Worm (Caenorhabditis elegans) whole organism, young adult: Measurements from ENCODE around the gene Y49E10.27.

Source experiments
- B0035.1 ChIP-seq: sonication (generic microtip); optimal IDR thresholded peaks from 2 replicates; lab custom pipeline; 2016; ENCODE audit warnings: missing genetic modification characterization, mild to moderate bottlenecking, missing compliant biosample characterization, missing genotype, missing genetic modification reagents
- C06A6.2 ChIP-seq: fragments of 200-800 bp; sonication (Bioruptor generic); conservative IDR thresholded peaks from 2 replicates; pipeline ENCODE4 v1.3.6; 2022; ENCODE audit warnings: missing genetic modification characterization, missing compliant biosample characterization
- C17E4.6 ChIP-seq: fragments of 200-800 bp; sonication (Bioruptor generic); IDR thresholded peaks from 2 replicates; pipeline ENCODE4 v1.3.6; 2022; ENCODE audit warnings: missing genetic modification reagents, missing genetic modification characterization, missing compliant biosample characterization
- D2030.7 ChIP-seq: fragments of 200-800 bp; sonication (Bioruptor generic); IDR thresholded peaks from 2 replicates; pipeline ENCODE4 v1.3.6; 2022; ENCODE audit warnings: missing genetic modification reagents, missing genetic modification characterization, missing compliant biosample characterization
- F10E7.11 ChIP-seq: sonication (generic microtip); optimal IDR thresholded peaks from 2 replicates; lab custom pipeline; 2017; ENCODE audit warnings: mild to moderate bottlenecking, missing genetic modification characterization, moderate library complexity, missing compliant biosample characterization
- F23B12.7 ChIP-seq: sonication (generic microtip); optimal IDR thresholded peaks from 2 replicates; lab custom pipeline; 2017; ENCODE audit warnings: missing genetic modification characterization, mild to moderate bottlenecking, missing compliant biosample characterization, antibody characterized with exemption, moderate library complexity; ENCODE audit not compliant: insufficient read depth
- F37B4.10 ChIP-seq: fragments of 200-800 bp; sonication (Bioruptor generic); IDR thresholded peaks from 2 replicates; pipeline ENCODE4 v1.3.6; 2022; ENCODE audit warnings: missing genetic modification characterization, missing compliant biosample characterization
- F52B5.7 ChIP-seq: sonication (generic microtip); optimal IDR thresholded peaks from 2 replicates; lab custom pipeline; 2016; ENCODE audit warnings: mild to moderate bottlenecking, missing genetic modification characterization, missing compliant biosample characterization
- Y53F4B.3 ChIP-seq: fragments of 200-800 bp; sonication (Bioruptor generic); IDR thresholded peaks from 2 replicates; pipeline ENCODE4 v1.3.6; 2022; ENCODE audit warnings: missing genetic modification reagents, missing genetic modification characterization, missing compliant biosample characterization
- Y95B8A.8 ChIP-seq: fragments of 200-800 bp; sonication (Bioruptor generic); IDR thresholded peaks from 2 replicates; pipeline ENCODE4 v1.3.6; 2022; ENCODE audit warnings: missing genetic modification reagents, missing genetic modification characterization, missing compliant biosample characterization
- athp-1 ChIP-seq: sonication (generic microtip); optimal IDR thresholded peaks from 2 replicates; lab custom pipeline; 2017; ENCODE audit warnings: mild to moderate bottlenecking, missing genetic modification characterization, missing compliant biosample characterization
- attf-6 ChIP-seq: fragments of 200-800 bp; sonication (Bioruptor generic); IDR thresholded peaks from 2 replicates; pipeline ENCODE4 v1.3.6; 2022; ENCODE audit warnings: missing genetic modification reagents, missing genetic modification characterization, missing compliant biosample characterization
- bed-2 ChIP-seq: fragments of 200-800 bp; sonication (Bioruptor generic); IDR thresholded peaks from 2 replicates; pipeline ENCODE4 v1.3.6; 2022; ENCODE audit warnings: missing genetic modification reagents, missing genetic modification characterization, missing compliant biosample characterization
- cebp-1 ChIP-seq, 2 experiments: fragments of 200-800 bp in 1 of 2; sonication (Bioruptor generic) in 1 of 2; sonication (generic microtip) in 1 of 2; IDR thresholded peaks in 1 of 2; optimal IDR thresholded peaks in 1 of 2; 2 replicates each; pipeline versions ENCODE4 v1.3.6 to Lab custom; 2017 to 2022; ENCODE audit warnings: missing compliant biosample characterization in 2 of 2, missing genetic modification characterization in 2 of 2, mild to moderate bottlenecking in 1 of 2, missing genetic modification reagents in 1 of 2, moderate library complexity in 1 of 2
- ceh-91 ChIP-seq: fragments of 200-800 bp; sonication (Bioruptor generic); IDR thresholded peaks from 2 replicates; pipeline ENCODE4 v1.3.6; 2022; ENCODE audit warnings: missing genetic modification reagents, missing genetic modification characterization, missing compliant biosample characterization
- dpl-1 ChIP-seq: fragments of 150-350 bp; optimal IDR thresholded peaks from 2 replicates; lab custom pipeline; 2014; ENCODE audit warnings: missing biosample characterization, missing genetic modification reagents, missing genetic modification characterization
- efl-1 ChIP-seq: fragments of 150-350 bp; optimal IDR thresholded peaks from 2 replicates; lab custom pipeline; 2014; ENCODE audit warnings: missing biosample characterization, missing genetic modification reagents, missing genetic modification characterization
- egl-44 ChIP-seq: fragments of 200-800 bp; sonication (Bioruptor generic); IDR thresholded peaks from 2 replicates; pipeline ENCODE4 v1.3.6; 2022; ENCODE audit warnings: missing genetic modification reagents, missing genetic modification characterization, missing compliant biosample characterization
- egrh-3 ChIP-seq: fragments of 200-800 bp; sonication (Bioruptor generic); IDR thresholded peaks from 2 replicates; pipeline ENCODE4 v1.3.6; 2022; ENCODE audit warnings: missing genetic modification reagents, missing genetic modification characterization, missing compliant biosample characterization
- ets-4 ChIP-seq: fragments of 200-800 bp; sonication (Bioruptor generic); optimal IDR thresholded peaks from 2 replicates; lab custom pipeline; 2018; ENCODE audit warnings: mild to moderate bottlenecking, missing genetic modification characterization, missing compliant biosample characterization
- fkh-3 ChIP-seq: sonication (generic microtip); optimal IDR thresholded peaks from 2 replicates; lab custom pipeline; 2016; ENCODE audit warnings: mild to moderate bottlenecking, missing genetic modification characterization, missing compliant biosample characterization
- gei-17 ChIP-seq: fragments of 200-800 bp; sonication (Bioruptor generic); optimal IDR thresholded peaks from 2 replicates; lab custom pipeline; 2018; ENCODE audit warnings: mild to moderate bottlenecking, missing genetic modification characterization, missing compliant biosample characterization
- him-1 ChIP-seq: sonication (generic microtip); optimal IDR thresholded peaks from 2 replicates; lab custom pipeline; 2016; ENCODE audit warnings: missing genotype, missing genetic modification reagents, missing genetic modification characterization, missing compliant biosample characterization
- lag-1 ChIP-seq: fragments of 200-800 bp; sonication (Bioruptor generic); IDR thresholded peaks from 2 replicates; pipeline ENCODE4 v1.3.6; 2022; ENCODE audit warnings: missing genetic modification reagents, missing genetic modification characterization, missing compliant biosample characterization
- let-526 ChIP-seq: fragments of 200-800 bp; sonication (Bioruptor generic); IDR thresholded peaks from 2 replicates; pipeline ENCODE4 v1.3.6; 2022; ENCODE audit warnings: missing genetic modification reagents, missing genetic modification characterization, missing compliant biosample characterization
- madf-3 ChIP-seq: fragments of 200-800 bp; sonication (Bioruptor generic); IDR thresholded peaks from 2 replicates; pipeline ENCODE4 v1.3.6; 2022; ENCODE audit warnings: missing genetic modification reagents, missing genetic modification characterization, missing compliant biosample characterization
- madf-6 ChIP-seq: fragments of 200-800 bp; sonication (Bioruptor generic); IDR thresholded peaks from 2 replicates; pipeline ENCODE4 v1.3.6; 2022; ENCODE audit warnings: missing genetic modification reagents, missing genetic modification characterization, missing compliant biosample characterization
- madf-8 ChIP-seq: fragments of 200-800 bp; sonication (Bioruptor generic); conservative IDR thresholded peaks from 2 replicates; pipeline ENCODE4 v1.3.6; 2022; ENCODE audit warnings: missing genetic modification reagents, missing genetic modification characterization, missing compliant biosample characterization
- mcd-1 ChIP-seq: fragments of 200-800 bp; sonication (Bioruptor generic); IDR thresholded peaks from 2 replicates; pipeline ENCODE4 v1.3.6; 2022; ENCODE audit warnings: missing genetic modification reagents, missing genetic modification characterization, missing compliant biosample characterization
- mel-28 ChIP-seq: sonication (generic microtip); optimal IDR thresholded peaks from 2 replicates; lab custom pipeline; 2016; ENCODE audit warnings: borderline replicate concordance, mild to moderate bottlenecking, missing genetic modification characterization, missing compliant biosample characterization
- mxl-1 ChIP-seq: sonication (generic microtip); optimal IDR thresholded peaks from 2 replicates; lab custom pipeline; 2016; ENCODE audit warnings: missing genetic modification characterization, missing compliant biosample characterization
- nfyb-1 ChIP-seq: fragments of 200-800 bp; sonication (Bioruptor generic); IDR thresholded peaks from 2 replicates; pipeline ENCODE4 v1.3.6; 2022; ENCODE audit warnings: missing genetic modification reagents, missing genetic modification characterization, missing compliant biosample characterization
- nhr-27 ChIP-seq: fragments of 200-800 bp; sonication (Bioruptor generic); optimal IDR thresholded peaks from 2 replicates; lab custom pipeline; 2018; ENCODE audit warnings: mild to moderate bottlenecking, missing genetic modification characterization, moderate library complexity, missing compliant biosample characterization
- nhr-80 ChIP-seq: sonication (generic microtip); optimal IDR thresholded peaks from 2 replicates; lab custom pipeline; 2016; ENCODE audit warnings: missing genetic modification characterization, missing compliant biosample characterization
- pbrm-1 ChIP-seq: fragments of 200-800 bp; sonication (Bioruptor generic); IDR thresholded peaks from 2 replicates; pipeline ENCODE4 v1.3.6; 2022; ENCODE audit warnings: missing genetic modification reagents, missing genetic modification characterization, missing compliant biosample characterization
- rec-8 ChIP-seq, 2 experiments: sonication (generic microtip); optimal IDR thresholded peaks; 2 replicates each; lab custom pipeline; 2016; ENCODE audit warnings: mild to moderate bottlenecking in 2 of 2, missing genetic modification characterization in 2 of 2, missing genetic modification reagents in 2 of 2, missing genotype in 2 of 2, missing biosample characterization in 1 of 2, missing compliant biosample characterization in 1 of 2, moderate library complexity in 1 of 2
- snpc-1.3 ChIP-seq: sonication (generic microtip); optimal IDR thresholded peaks from 2 replicates; lab custom pipeline; 2017; ENCODE audit warnings: missing genetic modification characterization, mild to moderate bottlenecking, missing compliant biosample characterization, antibody characterized with exemption, moderate library complexity, missing genotype, missing genetic modification reagents; ENCODE audit not compliant: insufficient read depth
- sptf-2 ChIP-seq: fragments of 200-800 bp; sonication (Bioruptor generic); optimal IDR thresholded peaks from 2 replicates; lab custom pipeline; 2018; ENCODE audit warnings: mild to moderate bottlenecking, missing genetic modification characterization, missing compliant biosample characterization
- tbp1 ChIP-seq: fragments of 200-800 bp; sonication (Bioruptor generic); optimal IDR thresholded peaks from 2 replicates; lab custom pipeline; 2018; ENCODE audit warnings: mild to moderate bottlenecking, missing genetic modification characterization, missing compliant biosample characterization
- tlf-1 ChIP-seq: fragments of 200-800 bp; sonication (Bioruptor generic); optimal IDR thresholded peaks from 2 replicates; lab custom pipeline; 2018; ENCODE audit warnings: mild to moderate bottlenecking, missing genetic modification characterization, missing compliant biosample characterization
- unc-130 ChIP-seq: sonication (generic microtip); optimal IDR thresholded peaks from 2 replicates; lab custom pipeline; 2016; ENCODE audit warnings: missing genetic modification reagents, missing genetic modification characterization, missing compliant biosample characterization
- xnd-1 ChIP-seq: sonication (generic microtip); optimal IDR thresholded peaks from 2 replicates; lab custom pipeline; 2016; ENCODE audit warnings: missing genotype, missing genetic modification reagents, missing genetic modification characterization, missing compliant biosample characterization
- zfh-2 ChIP-seq: fragments of 200-800 bp; sonication (Bioruptor generic); conservative IDR thresholded peaks from 2 replicates; pipeline ENCODE4 v1.3.6; 2022; ENCODE audit warnings: missing genetic modification reagents, missing genetic modification characterization, missing compliant biosample characterization
- zim-3 ChIP-seq: sonication (generic microtip); optimal IDR thresholded peaks from 2 replicates; lab custom pipeline; 2017; ENCODE audit warnings: mild to moderate bottlenecking, missing genetic modification characterization, moderate library complexity, missing compliant biosample characterization
- ztf-22 ChIP-seq: fragments of 200-800 bp; sonication (Bioruptor generic); optimal IDR thresholded peaks from 2 replicates; lab custom pipeline; 2018; ENCODE audit warnings: mild to moderate bottlenecking, missing genetic modification characterization, moderate library complexity, missing compliant biosample characterization
- ztf-25 ChIP-seq: fragments of 200-800 bp; sonication (Bioruptor generic); IDR thresholded peaks from 2 replicates; pipeline ENCODE4 v1.3.6; 2022; ENCODE audit warnings: missing genetic modification reagents, missing genetic modification characterization, missing compliant biosample characterization

Y49E10.27 gene

DNA sequence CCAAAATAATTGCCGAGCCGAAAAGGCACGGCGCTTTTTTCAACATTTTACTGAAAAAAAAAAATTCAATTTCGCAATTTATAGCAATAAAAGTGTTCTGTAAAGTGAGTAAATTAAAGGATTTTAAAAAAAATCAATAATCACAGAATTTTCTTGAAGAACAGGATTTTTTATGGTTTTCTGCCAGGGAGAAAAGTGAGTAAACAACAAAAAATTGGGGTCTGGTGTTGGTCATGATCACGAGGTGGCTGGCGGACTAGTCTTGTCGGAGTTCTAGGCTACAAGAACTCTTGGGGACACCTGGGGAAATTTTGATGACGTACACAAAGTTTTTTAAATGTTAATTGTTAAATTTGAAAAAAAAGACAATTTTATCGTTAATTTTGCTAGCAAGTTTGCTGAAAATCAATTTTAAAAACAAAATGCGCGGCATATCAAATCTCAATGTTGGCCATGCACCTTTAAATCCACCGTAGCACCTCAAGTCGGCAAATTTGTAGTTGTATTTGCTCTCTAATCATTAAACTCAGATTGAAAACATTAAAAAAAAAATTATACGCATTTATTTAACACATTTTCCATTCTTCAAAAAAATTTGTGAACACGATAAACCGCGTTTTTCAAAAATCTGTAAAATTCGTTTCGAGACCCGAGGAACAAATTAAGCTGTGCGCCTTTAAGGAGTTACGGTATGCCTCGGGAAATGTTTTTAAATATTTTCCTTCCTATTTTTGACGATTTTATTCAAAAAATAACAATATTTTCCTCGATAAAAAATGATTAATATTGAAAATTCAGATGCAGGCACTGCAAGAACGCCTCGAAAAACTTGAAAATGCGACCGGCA is 22.8 kb downstream of the Y49E10.27 start, which contains the start of the genes scav-3 and Y49E10.21:
Gene scav-3, minus strand, starts transcription at position 50 of the 847 bp plus-strand sequence.
Gene Y49E10.21, plus strand, starts transcription at position 797 of the 847 bp plus-strand sequence.
- TF ChIP-seq madf-3 (GFP tag; lab: Robert Waterston, UW) = no peak
- no peak for TF ChIP-seq sptf-2 (GFP tag; lab: Kevin White, UChicago)
- peak; percentile 61 for TF ChIP-seq efl-1 (GFP tag; lab: Kevin White, UChicago)
- TF ChIP-seq Y95B8A.8 (GFP tag; lab: Robert Waterston, UW) = 0 out of 2 replicates have a peak, but pooled peaks have one; percentile 36
- no peak for TF ChIP-seq Y53F4B.3
- TF ChIP-seq F37B4.10 (GFP tag; lab: Robert Waterston, UW) = no peak
- TF ChIP-seq nfyb-1 (GFP tag; lab: Robert Waterston, UW) = no peak
- no peak for TF ChIP-seq nhr-27 (tag; lab: Kevin White, UChicago)
- no peak for TF ChIP-seq F23B12.7 (tag; lab: Kevin White, UChicago)
- no peak for TF ChIP-seq zfh-2 (GFP tag; lab: Robert Waterston, UW)
- TF ChIP-seq zim-3 (tag; lab: Kevin White, UChicago) = no peak
- no peak for TF ChIP-seq ztf-22 (GFP tag; lab: Kevin White, UChicago)
- no peak for TF ChIP-seq ztf-25 (GFP tag; lab: Robert Waterston, UW)
- TF ChIP-seq tbp1 = no peak
- no peak for TF ChIP-seq mel-28 (tag; lab: Kevin White, UChicago)
- no peak for TF ChIP-seq rec-8 (tag; optimal IDR thresholded peaks at IDR 0.05; lab: Kevin White, UChicago)
- TF ChIP-seq ets-4 = no peak
- TF ChIP-seq dpl-1 (GFP tag; lab: Kevin White, UChicago) = no peak
- no peak for TF ChIP-seq cebp-1 (GFP tag; IDR thresholded peaks at IDR 0.05; lab: Robert Waterston, UW)
- TF ChIP-seq cebp-1 (tag; optimal IDR thresholded peaks at IDR 0.05; lab: Kevin White, UChicago) = peak; percentile 51
- TF ChIP-seq mxl-1 = no peak
- no peak for TF ChIP-seq C17E4.6 (GFP tag; lab: Robert Waterston, UW)
- TF ChIP-seq madf-6 (GFP tag; lab: Robert Waterston, UW) = peak; percentile 91
- TF ChIP-seq attf-6 (GFP tag; lab: Robert Waterston, UW) = no peak
- no peak for TF ChIP-seq egrh-3 (GFP tag; lab: Robert Waterston, UW)
- peak; percentile 67; the same call in 1 of the 2 replicates for TF ChIP-seq ceh-91 (GFP tag; lab: Robert Waterston, UW)
- TF ChIP-seq D2030.7 (GFP tag; lab: Robert Waterston, UW) = peak; percentile 57; the same call in 1 of the 2 replicates
- TF ChIP-seq lag-1 (GFP tag; lab: Robert Waterston, UW) = no peak
- no peak for TF ChIP-seq snpc-1.3 (tag; lab: Kevin White, UChicago)
- peak; percentile 78 for TF ChIP-seq madf-8
- peak; percentile 98 for TF ChIP-seq xnd-1 (tag; lab: Kevin White, UChicago)
- no peak for TF ChIP-seq gei-17 (GFP tag; lab: Kevin White, UChicago)
- TF ChIP-seq fkh-3 = no peak
- TF ChIP-seq bed-2 = no peak
- TF ChIP-seq F52B5.7 (tag; lab: Kevin White, UChicago) = no peak
- no peak for TF ChIP-seq C06A6.2 (GFP tag; lab: Robert Waterston, UW)
- TF ChIP-seq let-526 = no peak
- TF ChIP-seq unc-130 (GFP tag; lab: Kevin White, UChicago) = no peak
- TF ChIP-seq tlf-1 (GFP tag; lab: Kevin White, UChicago) = peak; percentile 11
- TF ChIP-seq pbrm-1 (GFP tag; lab: Robert Waterston, UW) = 0 out of 2 replicates have a peak, but pooled peaks have one; percentile 11
- TF ChIP-seq F10E7.11 (tag; lab: Kevin White, UChicago) = no peak
- TF ChIP-seq him-1 = peak; percentile 47
- no peak for TF ChIP-seq B0035.1 (tag; lab: Kevin White, UChicago)
- peak; percentile 24 for TF ChIP-seq athp-1 (tag; lab: Kevin White, UChicago)
- TF ChIP-seq egl-44 (GFP tag; lab: Robert Waterston, UW) = no peak
- TF ChIP-seq mcd-1 (GFP tag; lab: Robert Waterston, UW) = peak; percentile 56; the same call in 1 of the 2 replicates
- peak; percentile 67 for TF ChIP-seq nhr-80
